Fruit fly (Drosophila melanogaster): ENCODE measurements around the gene CG43115.

DNA sequence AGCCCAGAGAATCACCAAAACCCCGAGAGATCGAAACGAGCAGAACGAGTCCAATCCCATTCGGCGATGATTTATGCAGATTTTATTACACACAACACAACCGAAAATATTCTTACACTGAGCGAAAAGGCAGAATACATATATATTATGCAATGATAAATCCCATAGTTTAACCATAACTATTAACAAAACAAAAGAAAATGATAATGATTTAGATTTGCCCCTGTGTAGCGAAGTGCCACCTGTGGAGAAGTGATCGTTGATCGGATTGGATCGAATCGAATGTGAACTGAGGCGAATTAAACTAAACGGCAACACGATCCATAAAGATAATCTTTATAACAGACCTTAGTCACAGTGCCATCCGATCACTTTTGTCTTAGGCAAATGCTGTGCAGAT lies 37.2 kb downstream of the CG43115 start:
- TF ChIP-seq CG8478 (optimal IDR thresholded peaks at IDR 0.05) (no peak), CTCF (optimal IDR thresholded peaks at IDR 0.05) (no peak)
